Fruit fly (Drosophila melanogaster) S2 (cell line): ENCODE data around the gene Gapvd1.

Experiments
- CG8478 ChIP-seq: fragments of >200 bp; optimal IDR thresholded peaks from 2 replicates; lab custom pipeline; 2018
- CTCF ChIP-seq, 2 experiments: fragments of >200 bp; optimal IDR thresholded peaks; 2 replicates each; lab custom pipeline; 2018

dm6 chrX:11379747-11380146, 54.6 kb downstream of the Gapvd1 start:
- TF ChIP-seq CTCF (optimal IDR thresholded peaks at IDR 0.05; lab: Kevin White, UChicago) (no peak), CG8478 (lab: Kevin White, UChicago) (no peak)
